Fruit fly (Drosophila melanogaster) whole organism, prepupa: ENCODE data around the gene Npc2h.

ENCODE experiments used
- CG10631 ChIP-seq: fragments of 200-800 bp; sonication (Bioruptor generic); optimal IDR thresholded peaks from 2 replicates; lab custom pipeline; 2016; ENCODE audit warnings: missing biosample characterization, missing genetic modification characterization
- CG6808 ChIP-seq: fragments of 200-800 bp; sonication (Bioruptor generic); optimal IDR thresholded peaks from 3 replicates; lab custom pipeline; 2017; ENCODE audit warnings: missing biosample characterization, missing genetic modification characterization, mild to moderate bottlenecking, moderate library complexity, missing genetic modification reagents
- CG6854 ChIP-seq: fragments of 200-800 bp; sonication (Bioruptor generic); optimal IDR thresholded peaks from 2 replicates; lab custom pipeline; 2017; ENCODE audit warnings: missing biosample characterization, mild to moderate bottlenecking, missing genetic modification characterization
- CG7368 ChIP-seq: fragments of 200-800 bp; sonication (Bioruptor generic); optimal IDR thresholded peaks from 3 replicates; lab custom pipeline; 2016; ENCODE audit warnings: missing biosample characterization, missing genetic modification characterization
- CG8632 ChIP-seq: fragments of 200-800 bp; sonication (Bioruptor generic); optimal IDR thresholded peaks from 3 replicates; lab custom pipeline; 2016; ENCODE audit warnings: missing biosample characterization, missing genetic modification characterization
- Hr39 ChIP-seq: fragments of 200-800 bp; sonication (Bioruptor generic); optimal IDR thresholded peaks from 2 replicates; lab custom pipeline; 2016; ENCODE audit warnings: missing biosample characterization, missing genetic modification characterization
- Met ChIP-seq: fragments of 200-800 bp; sonication (Bioruptor generic); optimal IDR thresholded peaks from 3 replicates; lab custom pipeline; 2016; ENCODE audit warnings: missing biosample characterization, missing genetic modification characterization
- Smox ChIP-seq: fragments of 200-800 bp; sonication (Bioruptor generic); optimal IDR thresholded peaks from 3 replicates; lab custom pipeline; 2016; ENCODE audit warnings: missing biosample characterization, missing genetic modification characterization
- achi ChIP-seq: fragments of 200-800 bp; sonication (Bioruptor generic); optimal IDR thresholded peaks from 3 replicates; lab custom pipeline; 2016; ENCODE audit warnings: missing biosample characterization, missing genetic modification characterization
- cyc ChIP-seq: fragments of 200-800 bp; sonication (Bioruptor generic); optimal IDR thresholded peaks from 3 replicates; lab custom pipeline; 2016; ENCODE audit warnings: missing biosample characterization, missing genetic modification characterization
- eg ChIP-seq: fragments of 200-800 bp; sonication (Bioruptor generic); IDR thresholded peaks from 3 replicates; pipeline ENCODE4 v1.3.6; 2022; ENCODE audit warnings: missing biosample characterization, missing genetic modification characterization
- lz ChIP-seq: fragments of 200-800 bp; sonication (Bioruptor generic); optimal IDR thresholded peaks from 3 replicates; lab custom pipeline; 2016; ENCODE audit warnings: missing biosample characterization, missing genetic modification characterization

- TF ChIP-seq lz (GFP tag; lab: Kevin White, UChicago) (no peak), Hr39 (GFP tag; lab: Kevin White, UChicago) (peak; percentile 2), CG6854 (GFP tag; lab: Kevin White, UChicago) (no peak), CG6808 (GFP tag; lab: Kevin White, UChicago) (no peak), cyc (GFP tag; lab: Kevin White, UChicago) (no peak), Smox (GFP tag; lab: Kevin White, UChicago) (no peak), achi (GFP tag; lab: Kevin White, UChicago) (no peak), CG10631 (GFP tag; lab: Kevin White, UChicago) (peak; percentile 24), CG8632 (GFP tag; lab: Kevin White, UChicago) (peak; percentile 8), Met (GFP tag; lab: Kevin White, UChicago) (no peak), eg (GFP tag; lab: Robert Waterston, UW) (peak; percentile 57; the same call in 2 of the 3 replicates), CG7368 (GFP tag; lab: Kevin White, UChicago) (no peak)
These were observed 29.2 kb upstream of the Npc2h start for dm6 chr3R:30775249-30775648.
